Worm (Caenorhabditis elegans) whole organism, late embryonic: Measurements from ENCODE around the gene scl-11.

Source experiments
- C08G9.2 ChIP-seq: sonication (generic microtip); optimal IDR thresholded peaks from 2 replicates; lab custom pipeline; 2016; ENCODE audit warnings: mild to moderate bottlenecking, missing genetic modification characterization, moderate library complexity, missing compliant biosample characterization
- F13H6.1 ChIP-seq: sonication (generic microtip); optimal IDR thresholded peaks from 2 replicates; lab custom pipeline; 2016; ENCODE audit warnings: missing genetic modification characterization, missing compliant biosample characterization
- T23F11.4 ChIP-seq: fragments of 200-800 bp; sonication (Bioruptor generic); optimal IDR thresholded peaks from 2 replicates; lab custom pipeline; 2018; ENCODE audit warnings: mild to moderate bottlenecking, missing genetic modification characterization, missing compliant biosample characterization
- ahr-1 ChIP-seq: sonication (generic microtip); optimal IDR thresholded peaks from 2 replicates; lab custom pipeline; 2016; ENCODE audit warnings: missing genetic modification characterization, missing compliant biosample characterization
- ama-1 ChIP-seq: fragments of 150-350 bp; optimal IDR thresholded peaks from 2 replicates; lab custom pipeline; 2014
- ceh-14 ChIP-seq: sonication (generic microtip); optimal IDR thresholded peaks from 2 replicates; lab custom pipeline; 2016; ENCODE audit warnings: missing genotype, missing genetic modification characterization, missing compliant biosample characterization
- ceh-18 ChIP-seq: sonication (generic microtip); optimal IDR thresholded peaks from 2 replicates; lab custom pipeline; 2016; ENCODE audit warnings: missing genetic modification characterization, missing compliant biosample characterization
- ceh-34 ChIP-seq: sonication (generic microtip); optimal IDR thresholded peaks from 2 replicates; lab custom pipeline; 2016; ENCODE audit warnings: mild to moderate bottlenecking, missing genetic modification characterization, missing compliant biosample characterization
- ceh-45 ChIP-seq: fragments of 200-800 bp; sonication (Bioruptor generic); IDR thresholded peaks from 2 replicates; pipeline ENCODE4 v1.3.6; 2022; ENCODE audit warnings: missing genetic modification reagents, missing genetic modification characterization, missing compliant biosample characterization
- ceh-6 ChIP-seq: fragments of 200-800 bp; sonication (Bioruptor generic); optimal IDR thresholded peaks from 2 replicates; lab custom pipeline; 2018; ENCODE audit warnings: mild to moderate bottlenecking, missing genetic modification characterization, missing compliant biosample characterization
- ceh-9 ChIP-seq: sonication (generic microtip); optimal IDR thresholded peaks from 2 replicates; lab custom pipeline; 2016; ENCODE audit warnings: mild to moderate bottlenecking, missing genetic modification characterization, inconsistent platforms, missing compliant biosample characterization
- che-1 ChIP-seq: sonication (generic microtip); optimal IDR thresholded peaks from 2 replicates; lab custom pipeline; 2016; ENCODE audit warnings: mild to moderate bottlenecking, missing genetic modification characterization, missing compliant biosample characterization
- dve-1 ChIP-seq: sonication (generic microtip); optimal IDR thresholded peaks from 2 replicates; lab custom pipeline; 2017; ENCODE audit warnings: antibody characterized with exemption, mild to moderate bottlenecking, missing genetic modification characterization, missing compliant biosample characterization
- elt-2 ChIP-seq: sonication (generic microtip); optimal IDR thresholded peaks from 2 replicates; lab custom pipeline; 2016; ENCODE audit warnings: missing genetic modification reagents, missing genetic modification characterization, missing compliant biosample characterization
- elt-4 ChIP-seq: sonication (generic microtip); optimal IDR thresholded peaks from 2 replicates; lab custom pipeline; 2016; ENCODE audit warnings: missing genetic modification characterization, missing compliant biosample characterization
- gmeb-2 ChIP-seq: sonication (generic microtip); optimal IDR thresholded peaks from 2 replicates; lab custom pipeline; 2016; ENCODE audit warnings: missing genetic modification characterization, inconsistent platforms, missing compliant biosample characterization
- lim-6 ChIP-seq: sonication (generic microtip); optimal IDR thresholded peaks from 2 replicates; lab custom pipeline; 2016; ENCODE audit warnings: missing genetic modification characterization, missing compliant biosample characterization
- madf-2 ChIP-seq: sonication (generic microtip); optimal IDR thresholded peaks from 2 replicates; lab custom pipeline; 2017; ENCODE audit warnings: missing genetic modification characterization, missing compliant biosample characterization
- nhr-232 ChIP-seq: sonication (generic microtip); optimal IDR thresholded peaks from 2 replicates; lab custom pipeline; 2016; ENCODE audit warnings: missing genetic modification characterization, missing compliant biosample characterization
- npax-4 ChIP-seq: sonication (generic microtip); optimal IDR thresholded peaks from 2 replicates; lab custom pipeline; 2016; ENCODE audit warnings: missing genetic modification characterization, missing compliant biosample characterization
- pag-3 ChIP-seq: sonication (generic microtip); optimal IDR thresholded peaks from 2 replicates; lab custom pipeline; 2016; ENCODE audit warnings: missing compliant biosample characterization, missing genetic modification characterization, borderline replicate concordance
- pax-1 ChIP-seq: fragments of 150-350 bp; optimal IDR thresholded peaks from 2 replicates; lab custom pipeline; 2014; ENCODE audit warnings: missing biosample characterization, missing genetic modification characterization
- pqm-1 ChIP-seq: sonication (generic microtip); optimal IDR thresholded peaks from 2 replicates; lab custom pipeline; 2016; ENCODE audit warnings: missing genetic modification characterization, missing compliant biosample characterization
- pros-1 ChIP-seq: fragments of 150-350 bp; optimal IDR thresholded peaks from 2 replicates; lab custom pipeline; 2014; ENCODE audit warnings: missing biosample characterization, missing genetic modification reagents, missing genetic modification characterization
- rnt-1 ChIP-seq: sonication (generic microtip); optimal IDR thresholded peaks from 2 replicates; lab custom pipeline; 2016; ENCODE audit warnings: missing genetic modification characterization, missing compliant biosample characterization
- tbx-7 ChIP-seq: sonication (generic microtip); optimal IDR thresholded peaks from 2 replicates; lab custom pipeline; 2016; ENCODE audit warnings: missing genotype, missing genetic modification characterization, missing compliant biosample characterization
- ttx-3 ChIP-seq: sonication (generic microtip); optimal IDR thresholded peaks from 2 replicates; lab custom pipeline; 2016; ENCODE audit warnings: missing genetic modification reagents, missing genetic modification characterization, missing compliant biosample characterization
- unc-3 ChIP-seq, 2 experiments: fragments of 200-800 bp in 1 of 2; sonication (Bioruptor generic) in 1 of 2; sonication (generic microtip) in 1 of 2; conservative IDR thresholded peaks in 1 of 2; optimal IDR thresholded peaks in 1 of 2; 2 replicates each; pipeline versions ENCODE4 v1.3.6 to Lab custom; 2016 to 2022; ENCODE audit warnings: missing compliant biosample characterization in 2 of 2, missing genetic modification characterization in 2 of 2, missing genetic modification reagents in 1 of 2
- unc-86 ChIP-seq: sonication (generic microtip); optimal IDR thresholded peaks from 2 replicates; lab custom pipeline; 2016; ENCODE audit warnings: missing genetic modification characterization, missing compliant biosample characterization
- ztf-16 ChIP-seq: sonication (generic microtip); optimal IDR thresholded peaks from 2 replicates; lab custom pipeline; 2017; ENCODE audit warnings: missing genetic modification characterization, missing compliant biosample characterization

scl-11 gene

DNA sequence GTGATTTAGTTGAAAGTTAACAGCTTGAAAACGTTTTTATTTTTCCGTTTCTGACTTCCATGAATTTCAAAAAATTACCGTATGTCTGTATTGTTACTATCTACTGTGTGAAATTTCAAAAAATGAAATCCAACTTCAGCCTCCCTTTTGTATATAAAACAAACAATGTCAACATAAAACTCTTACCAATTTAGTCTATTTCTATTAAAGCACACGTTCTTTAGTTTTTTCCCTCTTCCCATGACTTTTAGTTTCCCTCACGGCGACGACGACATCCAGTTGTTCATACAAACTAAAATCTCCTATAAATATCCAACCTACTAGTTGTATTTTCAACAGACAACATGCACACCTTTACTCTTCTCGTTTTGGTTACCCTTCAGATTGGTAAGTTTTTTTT is 8.1 kb downstream of the scl-11 start, which contains the start of gene scl-3:
scl-3 (plus strand) TSS at position 301 of the 400 bp plus-strand sequence.
- no peak for TF ChIP-seq ahr-1 (tag; lab: Kevin White, UChicago)
- no peak for TF ChIP-seq pqm-1 (tag; lab: Kevin White, UChicago)
- TF ChIP-seq nhr-232 (tag; lab: Kevin White, UChicago), result no peak
- TF ChIP-seq ceh-14, result no peak

- TF ChIP-seq che-1 (tag; lab: Kevin White, UChicago), result no peak
- no peak for TF ChIP-seq ceh-14
- no peak for TF ChIP-seq tbx-7 (tag; lab: Kevin White, UChicago)
- TF ChIP-seq pros-1 (tag; lab: Kevin White, UChicago), result no peak
- no peak for TF ChIP-seq gmeb-2 (tag; lab: Kevin White, UChicago)
- no peak for TF ChIP-seq ceh-6 (GFP tag; lab: Kevin White, UChicago)
- TF ChIP-seq ztf-16 (tag; lab: Kevin White, UChicago), result no peak
- TF ChIP-seq nhr-232 (tag; lab: Kevin White, UChicago), result no peak
- TF ChIP-seq, all 69 proteins: peak for 0
Measured at ce11 chrIV:13063714-13064113, 12.5 kb downstream of the scl-11 start, which contains the start of gene scl-5. TSS of gene scl-5 (plus strand) at chrIV:13064014.

DNA sequence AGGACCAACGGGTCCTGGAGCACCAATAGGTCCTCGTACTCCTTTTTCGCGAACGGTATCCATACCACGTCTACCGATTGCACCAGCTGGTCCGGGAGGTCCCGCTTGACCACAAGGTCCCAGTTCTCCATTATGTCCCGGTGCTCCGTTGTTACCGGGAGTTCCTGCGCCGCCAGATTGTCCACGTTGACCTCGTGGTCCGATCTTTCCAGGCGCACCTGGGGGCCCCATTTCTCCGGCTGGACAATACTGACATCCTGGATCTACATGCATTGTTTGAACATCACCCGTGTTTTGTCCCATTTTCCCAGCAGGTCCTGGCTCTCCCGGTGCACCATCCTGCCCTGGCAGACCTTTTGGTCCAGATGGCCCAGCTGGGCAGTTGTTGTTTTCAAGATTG is 14.9 kb downstream of the scl-11 start:
- TF ChIP-seq tbx-7 (tag; lab: Kevin White, UChicago), result no peak
- no peak for TF ChIP-seq F13H6.1 (tag; lab: Kevin White, UChicago)
- no peak for TF ChIP-seq ceh-18 (tag; lab: Kevin White, UChicago)
- peak; percentile 37 for TF ChIP-seq elt-4 (tag; lab: Kevin White, UChicago)

- TF ChIP-seq ceh-34 (tag; lab: Kevin White, UChicago), result no peak
Measured at ce11 chrIV:13067200-13067599, 16.0 kb downstream of the scl-11 start, which contains the start of gene col-131. TSS of gene col-131 (minus strand) at chrIV:13067300.

- TF ChIP-seq madf-2 (tag; lab: Kevin White, UChicago) (no peak), pag-3 (tag; lab: Kevin White, UChicago) (no peak), ahr-1 (tag; lab: Kevin White, UChicago) (no peak), unc-3 (GFP tag; conservative IDR thresholded peaks at IDR 0.05; lab: Robert Waterston, UW) (no peak), unc-3 (tag; optimal IDR thresholded peaks at IDR 0.05; lab: Kevin White, UChicago) (no peak), ceh-6 (GFP tag; lab: Kevin White, UChicago) (no peak), tbx-7 (tag; lab: Kevin White, UChicago) (no peak), T23F11.4 (GFP tag; lab: Kevin White, UChicago) (no peak), npax-4 (tag; lab: Kevin White, UChicago) (no peak), dve-1 (tag; lab: Kevin White, UChicago) (no peak), ceh-45 (GFP tag; lab: Robert Waterston, UW) (no peak), nhr-232 (tag; lab: Kevin White, UChicago) (no peak), pqm-1 (tag; lab: Kevin White, UChicago) (no peak)
Measured at ce11 chrIV:13068451-13068850, 17.3 kb downstream of the scl-11 start, which contains the start of gene scl-6. TSS of gene scl-6 (plus strand) at chrIV:13068751.

- TF ChIP-seq ztf-16 (tag; lab: Kevin White, UChicago) (no peak), ceh-18 (tag; lab: Kevin White, UChicago) (no peak), gmeb-2 (tag; lab: Kevin White, UChicago) (no peak), ceh-14 (no peak), elt-2 (tag; lab: Kevin White, UChicago) (no peak), ama-1 (lab: Kevin White, UChicago) (no peak), pax-1 (no peak), unc-86 (tag; lab: Kevin White, UChicago) (no peak), rnt-1 (tag; lab: Kevin White, UChicago) (no peak), ttx-3 (no peak), ceh-34 (tag; lab: Kevin White, UChicago) (no peak), lim-6 (no peak), ceh-9 (tag; lab: Kevin White, UChicago) (no peak), npax-4 (tag; lab: Kevin White, UChicago) (no peak), C08G9.2 (tag; lab: Kevin White, UChicago) (no peak)
Measured at ce11 chrIV:13070142-13070541, 19.0 kb downstream of the scl-11 start, which contains the start of gene scl-7. TSS of gene scl-7 (plus strand) at chrIV:13070442.
